Worm (Caenorhabditis elegans): ENCODE results near the gene vps-22.

Gene vps-22

DNA sequence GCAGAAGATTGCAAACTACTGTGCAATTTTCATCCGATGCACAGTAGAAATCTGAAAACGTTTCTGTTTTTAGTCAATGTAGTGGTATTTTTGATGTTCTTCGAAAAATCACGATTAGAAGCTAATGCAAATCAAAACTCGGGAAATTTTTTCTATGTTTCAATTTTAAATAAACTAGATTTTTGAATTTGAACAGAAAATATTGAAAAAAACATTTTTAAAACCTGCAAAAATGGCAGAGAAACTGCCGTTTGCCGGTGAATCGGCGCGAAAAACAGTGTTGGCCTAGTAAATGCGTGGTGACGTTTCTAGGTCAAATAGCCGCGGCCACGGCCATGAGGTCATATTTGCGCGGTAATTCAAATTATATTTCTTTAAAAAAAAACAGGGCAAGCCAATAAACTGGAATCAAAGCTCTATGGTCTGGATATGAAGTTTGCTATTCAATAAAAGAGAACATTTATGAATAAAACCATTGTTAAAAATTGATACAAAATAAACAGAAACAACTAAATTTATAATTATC is 32.1 kb downstream of the vps-22 start, which contains the start of gene set-2 (continued):
- TF ChIP-seq dmd-4 (tag; optimal IDR thresholded peaks at IDR 0.05) (no peak), lin-39 (tag; optimal IDR thresholded peaks at IDR 0.05) (no peak), ceh-16 (tag; optimal IDR thresholded peaks at IDR 0.05) (no peak), unc-39 (tag; optimal IDR thresholded peaks at IDR 0.05) (no peak), nhr-237 (tag; optimal IDR thresholded peaks at IDR 0.05) (no peak), sem-4 (tag; optimal IDR thresholded peaks at IDR 0.05) (peak; percentile 16), nhr-25 (tag; optimal IDR thresholded peaks at IDR 0.05) (peak; percentile 64), ama-1 (optimal IDR thresholded peaks at IDR 0.05) (no peak), ceh-82 (tag; optimal IDR thresholded peaks at IDR 0.05) (no peak)

DNA sequence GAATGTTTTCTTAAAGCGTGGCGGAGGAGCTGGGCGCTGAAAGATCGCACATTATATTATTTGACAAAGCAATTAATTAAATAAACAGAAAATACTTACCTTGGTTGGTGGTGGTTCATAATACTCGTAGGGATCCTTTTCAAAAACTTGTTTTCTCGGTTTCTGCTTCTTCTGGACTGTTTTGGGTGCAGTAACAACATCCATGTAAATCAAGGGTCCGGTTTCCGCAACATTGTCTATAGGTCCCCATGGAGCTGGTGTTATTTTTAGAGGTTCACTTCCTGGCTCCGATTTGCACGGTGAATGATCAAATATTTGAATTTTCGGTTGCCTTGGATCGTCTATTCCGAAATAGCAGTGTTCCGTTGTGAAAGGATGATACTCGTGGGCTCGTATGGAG is 38.2 kb downstream of the vps-22 start:
- TF ChIP-seq elt-3 (tag; optimal IDR thresholded peaks at IDR 0.05) (no peak), lin-39 (tag; optimal IDR thresholded peaks at IDR 0.05) (no peak), nhr-23 (tag; optimal IDR thresholded peaks at IDR 0.05) (no peak), ztf-11 (tag; optimal IDR thresholded peaks at IDR 0.05) (no peak), dmd-4 (tag; optimal IDR thresholded peaks at IDR 0.05) (no peak), blmp-1 (tag; optimal IDR thresholded peaks at IDR 0.05; ENCODE audit: insufficient read depth) (no peak)

DNA sequence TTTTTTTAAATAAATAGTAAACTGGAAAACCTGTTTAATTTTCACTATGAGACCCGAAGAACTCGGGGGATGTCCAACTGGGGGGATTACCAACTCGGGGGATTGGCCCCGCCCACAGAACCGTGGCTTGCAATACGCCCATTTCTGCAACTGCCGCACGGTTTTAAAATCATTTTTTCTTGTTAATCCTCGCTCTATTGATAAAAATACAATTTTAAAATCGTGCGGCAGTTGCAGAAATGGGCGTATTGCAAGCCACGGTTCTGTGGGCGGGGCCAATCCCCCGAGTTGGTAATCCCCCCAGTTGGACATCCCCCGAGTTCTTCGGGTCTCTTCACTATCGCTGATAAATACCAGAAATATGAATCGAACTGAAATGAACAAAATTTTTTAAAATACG is 40.3 kb downstream of the vps-22 start, which contains the start of gene mmab-1:
mmab-1 (minus strand) TSS at position 95 of the 400 bp plus-strand sequence.
- TF ChIP-seq lsy-2 (tag; optimal IDR thresholded peaks at IDR 0.05) (peak in 1 of 2 experiments; percentile 46), F13H6.1 (tag; optimal IDR thresholded peaks at IDR 0.05) (peak; percentile 1), gmeb-1 (tag; optimal IDR thresholded peaks at IDR 0.05) (peak; percentile 23), sma-3 (GFP tag; optimal IDR thresholded peaks at IDR 0.05) (peak; percentile 69), nhr-25 (tag; optimal IDR thresholded peaks at IDR 0.05) (peak; percentile 20), lin-11 (tag; optimal IDR thresholded peaks at IDR 0.05) (peak; percentile 57)

ce11 chrIII:4920221-4920620 is 42.1 kb downstream of the vps-22 start, which contains the start of gene ula-1:
TSS of gene ula-1 (minus strand) at chrIII:4920321.
- no peak for TF ChIP-seq nhr-10 (tag; optimal IDR thresholded peaks at IDR 0.05)
- no peak for TF ChIP-seq elt-3 (tag; optimal IDR thresholded peaks at IDR 0.05)
- no peak for TF ChIP-seq skn-1 (tag; optimal IDR thresholded peaks at IDR 0.05)
- TF ChIP-seq snpc-4 (tag; optimal IDR thresholded peaks at IDR 0.05): no peak
- no peak for TF ChIP-seq unc-62 (GFP tag; optimal IDR thresholded peaks at IDR 0.05)
- no peak for TF ChIP-seq nhr-6 (tag; optimal IDR thresholded peaks at IDR 0.05)
- no peak for TF ChIP-seq sem-4 (tag; optimal IDR thresholded peaks at IDR 0.05)
- no peak for TF ChIP-seq ztf-1 (GFP tag; conservative IDR thresholded peaks at IDR 0.05)
- TF ChIP-seq fos-1 (tag; optimal IDR thresholded peaks at IDR 0.05): no peak
- no peak for TF ChIP-seq lin-39 (tag; optimal IDR thresholded peaks at IDR 0.05)
- no peak for TF ChIP-seq mab-5 (tag; optimal IDR thresholded peaks at IDR 0.05)
- no peak for TF ChIP-seq aly-2 (tag; optimal IDR thresholded peaks at IDR 0.05)

DNA sequence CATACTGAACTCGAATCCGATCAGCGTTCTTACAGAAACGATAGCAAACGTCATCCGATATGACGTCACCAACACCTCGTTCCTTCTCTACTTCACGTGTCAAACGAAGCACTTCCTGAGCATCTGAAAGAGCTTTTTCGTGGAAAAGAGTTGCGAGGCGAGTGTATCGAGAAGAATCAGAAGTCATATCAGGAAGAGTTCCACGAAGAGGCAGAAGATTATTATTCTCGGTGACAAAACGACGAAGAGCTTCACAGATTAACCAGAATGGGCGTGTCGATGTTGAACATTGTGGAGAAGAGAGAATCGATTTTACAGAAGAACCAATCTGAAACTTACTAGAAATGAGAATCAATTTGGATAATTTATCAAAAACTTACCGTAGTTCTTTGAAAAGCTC is 43.4 kb downstream of the vps-22 start:
- TF ChIP-seq peb-1 (tag; optimal IDR thresholded peaks at IDR 0.05) (no peak), C34F6.9 (tag; optimal IDR thresholded peaks at IDR 0.05) (no peak), lin-13 (GFP tag; optimal IDR thresholded peaks at IDR 0.05) (no peak), ceh-82 (tag; optimal IDR thresholded peaks at IDR 0.05) (no peak), nhr-12 (tag; optimal IDR thresholded peaks at IDR 0.05) (no peak), ceh-16 (tag; optimal IDR thresholded peaks at IDR 0.05) (no peak), gmeb-1 (tag; optimal IDR thresholded peaks at IDR 0.05) (no peak), mab-5 (tag; optimal IDR thresholded peaks at IDR 0.05) (no peak), nhr-129 (tag; optimal IDR thresholded peaks at IDR 0.05) (no peak), unc-39 (tag; optimal IDR thresholded peaks at IDR 0.05) (no peak), ztf-11 (tag; optimal IDR thresholded peaks at IDR 0.05) (no peak), ztf-4 (tag; optimal IDR thresholded peaks at IDR 0.05) (no peak), lsy-2 (tag; optimal IDR thresholded peaks at IDR 0.05) (no peak), lin-39 (tag; optimal IDR thresholded peaks at IDR 0.05) (no peak), aly-2 (tag; optimal IDR thresholded peaks at IDR 0.05) (no peak), F13H6.1 (tag; optimal IDR thresholded peaks at IDR 0.05) (no peak), sem-4 (tag; optimal IDR thresholded peaks at IDR 0.05) (no peak), unc-55 (GFP tag; optimal IDR thresholded peaks at IDR 0.05) (no peak), snpc-4 (tag; optimal IDR thresholded peaks at IDR 0.05) (no peak), nhr-21 (tag; optimal IDR thresholded peaks at IDR 0.05) (no peak)

Data from whole organism, L2 larva.